Fruit fly (Drosophila melanogaster) whole organism, pupa: ENCODE data around the gene dgt6.

ENCODE experiments used
- CG15710 ChIP-seq: fragments of 200-800 bp; sonication (Bioruptor generic); optimal IDR thresholded peaks from 2 replicates; lab custom pipeline; 2018; ENCODE audit warnings: missing biosample characterization, mild to moderate bottlenecking, missing genetic modification characterization, moderate library complexity
- CG32121 ChIP-seq: fragments of 200-800 bp; sonication (Bioruptor generic); IDR thresholded peaks from 2 replicates; pipeline ENCODE4 v1.3.6; 2022; ENCODE audit warnings: missing biosample characterization, missing genetic modification characterization
- CG34367 ChIP-seq: fragments of 200-800 bp; sonication (Bioruptor generic); optimal IDR thresholded peaks from 2 replicates; lab custom pipeline; 2018; ENCODE audit warnings: missing biosample characterization, mild to moderate bottlenecking, missing genetic modification characterization
- Ets98B ChIP-seq: fragments of 200-800 bp; sonication (Bioruptor generic); IDR thresholded peaks from 2 replicates; pipeline ENCODE4 v1.3.6; 2022; ENCODE audit warnings: missing biosample characterization, missing genetic modification characterization
- rn ChIP-seq: fragments of 200-800 bp; sonication (Bioruptor generic); IDR thresholded peaks from 2 replicates; pipeline ENCODE4 v1.3.6; 2022; ENCODE audit warnings: missing biosample characterization, missing genetic modification characterization

DNA sequence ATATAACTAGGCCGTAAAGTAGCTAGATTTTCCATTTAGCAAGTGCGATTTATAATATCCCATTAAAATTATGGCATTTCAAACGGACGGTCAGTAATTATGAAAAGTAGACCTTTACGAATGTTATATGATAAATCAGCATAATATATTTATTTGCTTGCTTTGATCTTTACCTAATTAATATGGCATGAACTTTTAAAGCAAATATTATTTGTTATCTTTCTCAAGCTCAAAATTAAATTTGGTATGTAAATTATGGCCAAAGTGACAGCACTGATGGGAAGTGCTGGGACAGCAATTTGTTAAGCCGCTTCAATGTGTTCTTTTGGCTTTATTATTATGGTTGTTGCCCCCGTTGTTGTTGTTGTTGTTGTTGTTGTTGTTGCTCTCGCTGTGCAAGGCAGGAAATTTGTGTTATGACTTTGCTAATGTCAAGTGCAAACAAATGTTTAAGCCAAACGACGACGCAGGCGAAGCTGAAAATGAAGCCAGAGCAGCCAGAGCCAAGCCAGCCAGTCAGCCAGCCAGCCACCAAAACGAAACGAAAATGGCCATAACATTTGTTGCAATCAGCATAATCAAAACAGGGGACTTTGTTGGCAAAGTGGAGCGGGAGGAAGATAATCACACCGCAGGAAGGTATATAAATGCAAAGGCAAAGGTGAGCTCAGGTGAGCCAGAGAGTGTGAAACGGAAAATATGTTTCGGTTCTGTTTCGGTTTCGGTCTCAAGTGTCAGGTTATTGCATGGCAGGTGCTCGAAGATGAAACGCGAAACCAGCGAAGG lies 48.1 kb downstream of the dgt6 start:
- TF ChIP-seq rn (GFP tag; lab: Robert Waterston, UW) (no peak), Ets98B (GFP tag; lab: Robert Waterston, UW) (no peak), CG15710 (tag; lab: Kevin White, UChicago) (peak; percentile 6), CG34367 (no peak), CG32121 (GFP tag; lab: Robert Waterston, UW) (no peak)
